Worm (Caenorhabditis elegans): ENCODE measurements around the gene anmt-1.

DNA sequence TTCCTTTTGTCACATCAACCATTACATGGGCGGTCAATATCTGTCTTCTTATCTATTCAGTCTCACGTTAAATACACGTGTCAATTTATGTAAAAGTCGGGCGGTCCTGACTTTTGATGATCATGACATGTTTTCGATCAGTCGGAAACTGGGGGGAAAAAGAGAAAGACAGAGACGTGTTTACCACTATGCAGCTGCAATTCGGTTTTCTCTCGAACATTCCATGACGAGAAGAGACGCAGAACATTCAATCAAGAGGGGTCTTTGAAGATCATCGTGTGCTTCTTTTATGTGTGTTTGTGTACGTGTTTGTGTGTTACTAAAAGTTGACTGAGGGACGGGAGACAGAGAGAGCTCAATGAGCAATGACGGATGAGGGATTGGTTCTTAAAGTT is 26.2 kb upstream of the anmt-1 start:
- TF ChIP-seq hnd-1 (tag; optimal IDR thresholded peaks at IDR 0.05) (no peak), ceh-36 (tag; optimal IDR thresholded peaks at IDR 0.05) (no peak), hmbx-1 (tag; optimal IDR thresholded peaks at IDR 0.05) (no peak), tbx-37 (GFP tag; conservative IDR thresholded peaks at IDR 0.05) (no peak)
